Worm (Caenorhabditis elegans): Measurements from ENCODE around the gene npr-2.

- TF ChIP-seq pag-3 (tag; optimal IDR thresholded peaks at IDR 0.05; ENCODE audit: borderline replicate concordance, insufficient read depth) = no peak
- TF ChIP-seq nhr-90 (tag; optimal IDR thresholded peaks at IDR 0.05; ENCODE audit: poor library complexity) = peak; percentile 65
- no peak for TF ChIP-seq vab-15 (tag; optimal IDR thresholded peaks at IDR 0.05)
- peak in 4 of 6 experiments; percentile 21 to 46 (median 40) for TF ChIP-seq elt-3 (tag; optimal IDR thresholded peaks at IDR 0.05)
- no peak for TF ChIP-seq efl-3 (GFP tag; optimal IDR thresholded peaks at IDR 0.05)
- TF ChIP-seq nhr-77 (tag; optimal IDR thresholded peaks at IDR 0.05) = no peak
- peak; percentile 91 for TF ChIP-seq nhr-85 (tag)
- peak; percentile 52 for TF ChIP-seq rnt-1 (tag; optimal IDR thresholded peaks at IDR 0.05)
- TF ChIP-seq nhr-28 (tag; optimal IDR thresholded peaks at IDR 0.05) = no peak
Measured at ce11 chrIV:9525682-9526416, 54.1 kb downstream of the npr-2 start, which contains the start of gene elo-1.
